Fruit fly (Drosophila melanogaster) whole organism, embryonic: ENCODE results near the gene mRpS18B.

ENCODE experiments used
- Asciz ChIP-seq: fragments of 200-800 bp; sonication (Bioruptor generic); optimal IDR thresholded peaks from 2 replicates; lab custom pipeline; 2017; ENCODE audit warnings: missing biosample characterization, mild to moderate bottlenecking, missing genetic modification characterization, missing genetic modification reagents
- Atf6 ChIP-seq: fragments of 200-800 bp; sonication (Bioruptor generic); IDR thresholded peaks from 2 replicates; pipeline ENCODE4 v1.3.6; 2022; ENCODE audit warnings: missing biosample characterization, missing genetic modification characterization
- CG11085 ChIP-seq: fragments of 200-800 bp; sonication (Bioruptor generic); IDR thresholded peaks from 2 replicates; pipeline ENCODE4 v1.3.6; 2022; ENCODE audit warnings: missing biosample characterization, missing genetic modification characterization
- CG12769 ChIP-seq: fragments of 200-800 bp; sonication (Bioruptor generic); optimal IDR thresholded peaks from 2 replicates; lab custom pipeline; 2019; ENCODE audit warnings: missing biosample characterization, mild to moderate bottlenecking, missing genetic modification characterization, moderate library complexity
- CG13287 ChIP-seq: fragments of 200-800 bp; sonication (Bioruptor generic); IDR thresholded peaks from 2 replicates; pipeline ENCODE4 v1.3.6; 2022; ENCODE audit warnings: missing biosample characterization, missing genetic modification characterization; ENCODE audit not compliant: partially characterized antibody
- CG14710 ChIP-seq: fragments of 200-800 bp; sonication (Bioruptor generic); optimal IDR thresholded peaks from 3 replicates; lab custom pipeline; 2019; ENCODE audit warnings: missing biosample characterization, mild to moderate bottlenecking, missing genetic modification characterization, moderate library complexity
- CG14860 ChIP-seq: fragments of 200-800 bp; sonication (Bioruptor generic); IDR thresholded peaks from 3 replicates; pipeline ENCODE4 v1.3.6; 2022; ENCODE audit warnings: missing biosample characterization, missing genetic modification characterization; ENCODE audit not compliant: partially characterized antibody
- CG15514 ChIP-seq: fragments of 200-800 bp; sonication (Bioruptor generic); optimal IDR thresholded peaks from 3 replicates; lab custom pipeline; 2017; ENCODE audit warnings: missing biosample characterization, missing genetic modification characterization, mild to moderate bottlenecking, moderate library complexity, missing genetic modification reagents
- CG16813 ChIP-seq: fragments of 200-800 bp; sonication (Bioruptor generic); IDR thresholded peaks from 3 replicates; pipeline ENCODE4 v1.3.6; 2022; ENCODE audit warnings: missing biosample characterization, missing genetic modification characterization; ENCODE audit not compliant: partially characterized antibody
- CG17361 ChIP-seq: fragments of 200-800 bp; sonication (Bioruptor generic); IDR thresholded peaks from 3 replicates; pipeline ENCODE4 v1.3.6; 2022; ENCODE audit warnings: missing biosample characterization, missing genetic modification characterization
- CG1832 ChIP-seq: fragments of 200-800 bp; sonication (Bioruptor generic); optimal IDR thresholded peaks from 2 replicates; lab custom pipeline; 2017; ENCODE audit warnings: missing biosample characterization, mild to moderate bottlenecking, missing genetic modification characterization, inconsistent platforms
- CG2678 ChIP-seq: fragments of 200-800 bp; sonication (Bioruptor generic); optimal IDR thresholded peaks from 3 replicates; lab custom pipeline; 2019; ENCODE audit warnings: missing biosample characterization, mild to moderate bottlenecking, missing genetic modification characterization, moderate library complexity
- CG32532 ChIP-seq: fragments of 200-800 bp; sonication (Bioruptor generic); IDR thresholded peaks from 2 replicates; pipeline ENCODE4 v1.3.6; 2022; ENCODE audit warnings: missing biosample characterization, missing genetic modification characterization
- CG32767 ChIP-seq: fragments of 200-800 bp; sonication (Bioruptor generic); IDR thresholded peaks from 2 replicates; pipeline ENCODE4 v1.3.6; 2022; ENCODE audit warnings: missing biosample characterization, missing genetic modification characterization
- CG33213 ChIP-seq: fragments of 200-800 bp; sonication (Bioruptor generic); optimal IDR thresholded peaks from 3 replicates; lab custom pipeline; 2016; ENCODE audit warnings: missing biosample characterization, missing genetic modification characterization
- CG4404 ChIP-seq: fragments of 200-800 bp; sonication (Bioruptor generic); IDR thresholded peaks from 2 replicates; pipeline ENCODE4 v1.3.6; 2022; ENCODE audit warnings: missing biosample characterization, missing genetic modification characterization
- CG5245 ChIP-seq: fragments of 200-800 bp; sonication (Bioruptor generic); optimal IDR thresholded peaks from 3 replicates; lab custom pipeline; 2016; ENCODE audit warnings: missing biosample characterization, missing genetic modification characterization
- CG6791 ChIP-seq: fragments of 200-800 bp; sonication (Bioruptor generic); IDR thresholded peaks from 3 replicates; pipeline ENCODE4 v1.3.6; 2022; ENCODE audit warnings: missing biosample characterization, missing genetic modification characterization; ENCODE audit not compliant: partially characterized antibody
- CG8290 ChIP-seq, 3 experiments: fragments of 200-800 bp; sonication (Bioruptor generic); optimal IDR thresholded peaks; 2 replicates each; lab custom pipeline; 2016 to 2019; ENCODE audit warnings: missing biosample characterization in 3 of 3, missing genetic modification characterization in 3 of 3, mild to moderate bottlenecking in 2 of 3, moderate library complexity in 1 of 3
- CG9727 ChIP-seq: fragments of 200-800 bp; sonication (Bioruptor generic); optimal IDR thresholded peaks from 3 replicates; lab custom pipeline; 2017; ENCODE audit warnings: missing biosample characterization, mild to moderate bottlenecking, missing genetic modification characterization
- CG9797 ChIP-seq: fragments of 200-800 bp; sonication (Bioruptor generic); optimal IDR thresholded peaks from 3 replicates; lab custom pipeline; 2018; ENCODE audit warnings: missing biosample characterization, mild to moderate bottlenecking, missing genetic modification characterization
- CG9817 ChIP-seq: fragments of 200-800 bp; sonication (Bioruptor generic); optimal IDR thresholded peaks from 2 replicates; lab custom pipeline; 2018; ENCODE audit warnings: missing biosample characterization, mild to moderate bottlenecking, missing genetic modification characterization, moderate library complexity
- CTCF ChIP-seq: fragments of 200-800 bp; sonication (Bioruptor generic); optimal IDR thresholded peaks from 2 replicates; lab custom pipeline; 2017; ENCODE audit warnings: missing biosample characterization, mild to moderate bottlenecking, missing genetic modification characterization, moderate library complexity
- CkIIα-i1 ChIP-seq: fragments of 200-800 bp; sonication (Bioruptor generic); IDR thresholded peaks from 2 replicates; pipeline ENCODE4 v1.3.6; 2022; ENCODE audit warnings: missing biosample characterization, missing genetic modification characterization
- Dp ChIP-seq: fragments of 200-800 bp; sonication (Bioruptor generic); optimal IDR thresholded peaks from 2 replicates; lab custom pipeline; 2018; ENCODE audit warnings: missing biosample characterization, mild to moderate bottlenecking, missing genetic modification characterization, moderate library complexity
- Drgx ChIP-seq: fragments of 200-800 bp; sonication (Bioruptor generic); IDR thresholded peaks from 2 replicates; pipeline ENCODE4 v1.3.6; 2022; ENCODE audit warnings: missing biosample characterization, missing genetic modification characterization
- E2f2 ChIP-seq: fragments of 200-800 bp; sonication (Bioruptor generic); IDR thresholded peaks from 2 replicates; pipeline ENCODE4 v1.3.6; 2022; ENCODE audit warnings: missing biosample characterization, missing genetic modification characterization
- Elba2 ChIP-seq: fragments of 200-800 bp; sonication (Bioruptor generic); optimal IDR thresholded peaks from 3 replicates; lab custom pipeline; 2016; ENCODE audit warnings: missing biosample characterization, missing genetic modification characterization
- Fer3 ChIP-seq: fragments of 200-800 bp; sonication (Bioruptor generic); optimal IDR thresholded peaks from 2 replicates; lab custom pipeline; 2018; ENCODE audit warnings: missing biosample characterization, mild to moderate bottlenecking, missing genetic modification characterization, moderate library complexity
- Hr3 ChIP-seq: fragments of 200-800 bp; sonication (Bioruptor generic); optimal IDR thresholded peaks from 3 replicates; lab custom pipeline; 2016; ENCODE audit warnings: missing biosample characterization, missing genetic modification characterization
- Jarid2 ChIP-seq: fragments of 200-800 bp; sonication (Bioruptor generic); optimal IDR thresholded peaks from 3 replicates; lab custom pipeline; 2017; ENCODE audit warnings: mild to moderate bottlenecking, missing biosample characterization, missing genetic modification reagents, missing genetic modification characterization
- Max ChIP-seq: fragments of 200-800 bp; sonication (Bioruptor generic); optimal IDR thresholded peaks from 2 replicates; lab custom pipeline; 2016; ENCODE audit warnings: missing biosample characterization, mild to moderate bottlenecking, missing genetic modification characterization
- Rfx ChIP-seq: fragments of 200-800 bp; sonication (Bioruptor generic); IDR thresholded peaks from 2 replicates; pipeline ENCODE4 v1.3.6; 2022; ENCODE audit warnings: missing biosample characterization, missing genetic modification characterization
- Rx ChIP-seq: fragments of 200-800 bp; sonication (Bioruptor generic); IDR thresholded peaks from 2 replicates; pipeline ENCODE4 v1.3.6; 2022; ENCODE audit warnings: missing biosample characterization, missing genetic modification characterization
- az2 ChIP-seq: fragments of 200-800 bp; sonication (Bioruptor generic); optimal IDR thresholded peaks from 3 replicates; lab custom pipeline; 2016; ENCODE audit warnings: missing biosample characterization, missing genetic modification characterization
- disco-r ChIP-seq: fragments of 200-800 bp; sonication (Bioruptor generic); optimal IDR thresholded peaks from 2 replicates; lab custom pipeline; 2016; ENCODE audit warnings: missing biosample characterization, missing genetic modification characterization
- exex ChIP-seq: fragments of 200-800 bp; sonication (Bioruptor generic); optimal IDR thresholded peaks from 4 replicates; lab custom pipeline; 2018; ENCODE audit warnings: missing biosample characterization, mild to moderate bottlenecking, missing genetic modification characterization, moderate library complexity
- fd102C ChIP-seq: fragments of 200-800 bp; sonication (Bioruptor generic); optimal IDR thresholded peaks from 2 replicates; lab custom pipeline; 2018; ENCODE audit warnings: missing biosample characterization, mild to moderate bottlenecking, missing genetic modification characterization, moderate library complexity
- fu2 ChIP-seq: fragments of 200-800 bp; sonication (Bioruptor generic); optimal IDR thresholded peaks from 2 replicates; lab custom pipeline; 2016; ENCODE audit warnings: missing biosample characterization, missing genetic modification characterization
- gfzf ChIP-seq: fragments of 200-800 bp; sonication (Bioruptor generic); optimal IDR thresholded peaks from 2 replicates; lab custom pipeline; 2016; ENCODE audit warnings: missing biosample characterization, mild to moderate bottlenecking, missing genetic modification characterization, moderate library complexity
- hkb ChIP-seq, 2 experiments: fragments of 200-800 bp in 1 of 2; fragments of >200 bp in 1 of 2; sonication (Bioruptor generic) in 1 of 2; IDR thresholded peaks in 1 of 2; optimal IDR thresholded peaks in 1 of 2; 2 replicates each; pipeline versions ENCODE4 v1.3.6 to Lab custom; 2017 to 2022; ENCODE audit warnings: missing biosample characterization in 1 of 2, missing genetic modification characterization in 1 of 2
- pzg ChIP-seq: fragments of 200-800 bp; sonication (Bioruptor generic); optimal IDR thresholded peaks from 3 replicates; lab custom pipeline; 2018; ENCODE audit warnings: missing biosample characterization, mild to moderate bottlenecking, missing genetic modification characterization, moderate library complexity
- repo ChIP-seq: fragments of 200-800 bp; sonication (Bioruptor generic); optimal IDR thresholded peaks from 2 replicates; lab custom pipeline; 2016; ENCODE audit warnings: missing biosample characterization, missing genetic modification characterization
- rib ChIP-seq: fragments of 200-800 bp; sonication (Bioruptor generic); IDR thresholded peaks from 2 replicates; pipeline ENCODE4 v1.3.6; 2022; ENCODE audit warnings: missing biosample characterization, missing genetic modification characterization
- row ChIP-seq: fragments of 200-800 bp; sonication (Bioruptor generic); IDR thresholded peaks from 3 replicates; pipeline ENCODE4 v1.3.6; 2022; ENCODE audit warnings: missing biosample characterization, missing genetic modification characterization
- tna ChIP-seq: fragments of 200-800 bp; sonication (Bioruptor generic); IDR thresholded peaks from 2 replicates; pipeline ENCODE4 v1.3.6; 2022; ENCODE audit warnings: missing biosample characterization, missing genetic modification characterization; ENCODE audit not compliant: partially characterized antibody
- tx ChIP-seq: fragments of 200-800 bp; sonication (Bioruptor generic); optimal IDR thresholded peaks from 2 replicates; lab custom pipeline; 2016; ENCODE audit warnings: missing biosample characterization, missing genetic modification characterization
- zen ChIP-seq: fragments of 200-800 bp; sonication (Bioruptor generic); optimal IDR thresholded peaks from 3 replicates; lab custom pipeline; 2018; ENCODE audit warnings: missing biosample characterization, mild to moderate bottlenecking, missing genetic modification characterization, moderate library complexity

The mRpS18B gene

dm6 chr2L:20106595-20106994 lies 9.5 kb upstream of the mRpS18B start (continued):
- TF ChIP-seq CG8290 (GFP tag; optimal IDR thresholded peaks at IDR 0.05; lab: Kevin White, UChicago) (peak; percentile 58), CG8290 (tag; optimal IDR thresholded peaks at IDR 0.05; lab: Kevin White, UChicago) (peak in 1 of 2 experiments; percentile 53), CkIIα-i1 (no peak), CG32532 (peak; percentile 50; the same call in 1 of the 2 replicates), CG15514 (GFP tag; lab: Kevin White, UChicago) (peak; percentile 24), CG16813 (GFP tag; lab: Robert Waterston, UW) (0 out of 3 replicates have a peak, but pooled peaks have one; percentile 12)

dm6 chr2L:20104526-20104925 lies 7.5 kb upstream of the mRpS18B start:
- TF ChIP-seq CG14860 (GFP tag; lab: Robert Waterston, UW) (0 out of 3 replicates have a peak, but pooled peaks have one; percentile 16), Hr3 (GFP tag; lab: Kevin White, UChicago) (no peak), Drgx (no peak), Jarid2 (GFP tag; lab: Kevin White, UChicago) (peak; percentile 41), CG9727 (GFP tag; lab: Kevin White, UChicago) (no peak), gfzf (GFP tag; lab: Kevin White, UChicago) (peak; percentile 61), CG12769 (tag; lab: Kevin White, UChicago) (no peak), CG14710 (tag; lab: Kevin White, UChicago) (peak; percentile 0), CG9817 (tag; lab: Kevin White, UChicago) (no peak), Max (GFP tag; lab: Kevin White, UChicago) (no peak), hkb (optimal IDR thresholded peaks at IDR 0.05; lab: Kevin White, UChicago) (no peak), hkb (GFP tag; IDR thresholded peaks at IDR 0.05; lab: Robert Waterston, UW) (no peak), row (no peak), repo (GFP tag; lab: Kevin White, UChicago) (no peak), Elba2 (GFP tag; lab: Kevin White, UChicago) (peak; percentile 9), CTCF (GFP tag; lab: Kevin White, UChicago) (peak; percentile 39), pzg (GFP tag; lab: Kevin White, UChicago) (peak; percentile 52), Fer3 (tag; lab: Kevin White, UChicago) (no peak), CG32767 (GFP tag; lab: Robert Waterston, UW) (no peak), exex (no peak), CG33213 (peak; percentile 97), Rfx (GFP tag; lab: Robert Waterston, UW) (no peak), Atf6 (no peak), Asciz (no peak), E2f2 (GFP tag; lab: Robert Waterston, UW) (peak; percentile 88), CG17361 (GFP tag; lab: Robert Waterston, UW) (peak; percentile 66; the same call in 2 of the 3 replicates), Rx (GFP tag; lab: Robert Waterston, UW) (0 out of 2 replicates have a peak, but pooled peaks have one; percentile 11), CG2678 (tag; lab: Kevin White, UChicago) (no peak), CG4404 (GFP tag; lab: Robert Waterston, UW) (no peak), tna (no peak), CG1832 (GFP tag; lab: Kevin White, UChicago) (no peak), CG13287 (GFP tag; lab: Robert Waterston, UW) (peak; percentile 19; the same call in 1 of the 2 replicates), fd102C (no peak), CG6791 (GFP tag; lab: Robert Waterston, UW) (peak; percentile 68), CG5245 (no peak), tx (no peak), CG11085 (GFP tag; lab: Robert Waterston, UW) (no peak), zen (peak; percentile 23), rib (GFP tag; lab: Robert Waterston, UW) (no peak), CG15514 (GFP tag; lab: Kevin White, UChicago) (peak; percentile 34), Dp (GFP tag; lab: Kevin White, UChicago) (peak; percentile 72), fu2 (GFP tag; lab: Kevin White, UChicago) (no peak), CG9797 (GFP tag; lab: Kevin White, UChicago) (peak; percentile 76), disco-r (no peak), az2 (GFP tag; lab: Kevin White, UChicago) (no peak)
